Fruit fly (Drosophila melanogaster) whole organism, wandering third instar larva: ENCODE measurements around the gene CG9920.

Experiments
- CG32264 ChIP-seq: fragments of 200-800 bp; sonication (Bioruptor generic); optimal IDR thresholded peaks from 2 replicates; lab custom pipeline; 2016; ENCODE audit warnings: missing biosample characterization, missing genetic modification characterization
- CG9705 ChIP-seq: fragments of 200-800 bp; sonication (Bioruptor generic); optimal IDR thresholded peaks from 2 replicates; lab custom pipeline; 2018; ENCODE audit warnings: missing biosample characterization, mild to moderate bottlenecking, missing genetic modification characterization
- CrebA ChIP-seq: fragments of 200-800 bp; sonication (Bioruptor generic); optimal IDR thresholded peaks from 2 replicates; lab custom pipeline; 2016; ENCODE audit warnings: missing biosample characterization, mild to moderate bottlenecking, missing genetic modification characterization, borderline replicate concordance
- Dfd ChIP-seq: fragments of >200 bp; optimal IDR thresholded peaks from 2 replicates; lab custom pipeline; 2017; ENCODE audit warnings: missing biosample characterization, missing genetic modification characterization
- Dif ChIP-seq: fragments of 200-275, 200-300 bp; sonication (Bioruptor generic); optimal IDR thresholded peaks from 2 replicates; lab custom pipeline; 2018; ENCODE audit warnings: missing biosample characterization, missing genetic modification characterization; ENCODE audit not compliant: partially characterized antibody
- GATAd ChIP-seq: sonication (Bioruptor generic); optimal IDR thresholded peaks from 2 replicates; lab custom pipeline; 2016; ENCODE audit warnings: missing biosample characterization, missing genetic modification characterization
- HLH106 ChIP-seq: fragments of 200-800 bp; optimal IDR thresholded peaks from 3 replicates; lab custom pipeline; 2019; ENCODE audit warnings: missing biosample characterization, mild to moderate bottlenecking, missing genetic modification characterization, moderate library complexity
- Hnf4 ChIP-seq: fragments of 200-800 bp; sonication (Bioruptor generic); optimal IDR thresholded peaks from 2 replicates; lab custom pipeline; 2016; ENCODE audit warnings: missing biosample characterization, mild to moderate bottlenecking, missing genetic modification characterization
- Hr78 ChIP-seq: fragments of >200 bp; optimal IDR thresholded peaks from 2 replicates; lab custom pipeline; 2017; ENCODE audit warnings: missing biosample characterization, missing genetic modification characterization
- Hr83 ChIP-seq: fragments of 200-300 bp; sonication (Bioruptor generic); optimal IDR thresholded peaks from 2 replicates; lab custom pipeline; 2016; ENCODE audit warnings: missing biosample characterization, mild to moderate bottlenecking, missing genetic modification characterization, moderate library complexity; ENCODE audit not compliant: poor library complexity, severe bottlenecking
- Mio ChIP-seq: sonication (Bioruptor generic); optimal IDR thresholded peaks from 2 replicates; lab custom pipeline; 2016; ENCODE audit warnings: missing biosample characterization, missing genetic modification characterization
- N ChIP-seq: fragments of >200 bp; optimal IDR thresholded peaks from 2 replicates; lab custom pipeline; 2018; ENCODE audit warnings: missing biosample characterization, missing external identifiers, missing genetic modification characterization
- OdsH ChIP-seq: fragments of 200-800 bp; sonication (Bioruptor generic); optimal IDR thresholded peaks from 2 replicates; lab custom pipeline; 2016; ENCODE audit warnings: missing biosample characterization, mild to moderate bottlenecking, missing genetic modification characterization
- Rel ChIP-seq, 2 experiments: fragments of 200-800 bp; sonication (Bioruptor generic) in 1 of 2; optimal IDR thresholded peaks; 2 replicates in 1 of 2; 3 replicates in 1 of 2; lab custom pipeline; 2016 to 2019; ENCODE audit warnings: mild to moderate bottlenecking in 2 of 2, missing biosample characterization in 2 of 2, missing genetic modification characterization in 2 of 2, moderate library complexity in 1 of 2
- Vsx2 ChIP-seq: fragments of 200-300, 225-300 bp; sonication (Bioruptor generic); optimal IDR thresholded peaks from 2 replicates; lab custom pipeline; 2018; ENCODE audit warnings: missing biosample characterization, missing genetic modification characterization; ENCODE audit not compliant: partially characterized antibody
- dl ChIP-seq, 2 experiments: fragments of 175-275, 200-275 bp in 1 of 2; fragments of 200-275 bp in 1 of 2; sonication (Bioruptor generic); optimal IDR thresholded peaks; lab custom pipeline; 2018; ENCODE audit warnings: mild to moderate bottlenecking in 2 of 2, missing biosample characterization in 2 of 2, missing genetic modification characterization in 2 of 2, moderate library complexity in 2 of 2; ENCODE audit not compliant: partially characterized antibody in 2 of 2, insufficient read depth in 1 of 2
- dmrt93B ChIP-seq: fragments of 200-800 bp; sonication (Bioruptor generic); optimal IDR thresholded peaks from 2 replicates; lab custom pipeline; 2018; ENCODE audit warnings: missing biosample characterization, mild to moderate bottlenecking, missing genetic modification characterization
- dsf ChIP-seq: sonication (Bioruptor generic); optimal IDR thresholded peaks from 2 replicates; lab custom pipeline; 2016; ENCODE audit warnings: missing biosample characterization, missing genetic modification characterization, borderline replicate concordance
- foxo ChIP-seq, 2 experiments: fragments of 200-800 bp; sonication (Bioruptor generic); optimal IDR thresholded peaks; 2 replicates in 1 of 2; 3 replicates in 1 of 2; lab custom pipeline; 2016 to 2017; ENCODE audit warnings: missing biosample characterization in 2 of 2, missing genetic modification characterization in 2 of 2
- fru ChIP-seq: fragments of 200-800 bp; sonication (Bioruptor generic); optimal IDR thresholded peaks from 3 replicates; lab custom pipeline; 2016; ENCODE audit warnings: missing biosample characterization, mild to moderate bottlenecking, missing genetic modification characterization
- h ChIP-seq: fragments of 200-800 bp; sonication (Bioruptor generic); optimal IDR thresholded peaks from 3 replicates; lab custom pipeline; 2016; ENCODE audit warnings: missing biosample characterization, mild to moderate bottlenecking, missing genetic modification characterization
- jim ChIP-seq: fragments of 175-275, 200-325 bp; sonication (Bioruptor generic); optimal IDR thresholded peaks from 2 replicates; lab custom pipeline; 2016; ENCODE audit warnings: missing biosample characterization, mild to moderate bottlenecking, missing genetic modification characterization
- lola ChIP-seq: fragments of >200 bp; optimal IDR thresholded peaks from 2 replicates; lab custom pipeline; 2017; ENCODE audit warnings: missing biosample characterization, missing genetic modification characterization
- psq ChIP-seq: fragments of 200-800 bp; sonication (Bioruptor generic); optimal IDR thresholded peaks from 3 replicates; lab custom pipeline; 2017; ENCODE audit warnings: missing biosample characterization, mild to moderate bottlenecking, missing genetic modification characterization, moderate library complexity
- rgr ChIP-seq: fragments of 200-800 bp; sonication (Bioruptor generic); optimal IDR thresholded peaks from 3 replicates; lab custom pipeline; 2016; ENCODE audit warnings: missing biosample characterization, mild to moderate bottlenecking, missing genetic modification characterization
- sage ChIP-seq: fragments of 200-800 bp; sonication (Bioruptor generic); optimal IDR thresholded peaks from 2 replicates; lab custom pipeline; 2016; ENCODE audit warnings: missing biosample characterization, mild to moderate bottlenecking, missing genetic modification characterization
- sv ChIP-seq: fragments of 200-800 bp; sonication (Bioruptor generic); optimal IDR thresholded peaks from 3 replicates; lab custom pipeline; 2016; ENCODE audit warnings: missing biosample characterization, missing genetic modification characterization
- tai ChIP-seq: sonication (Bioruptor generic); optimal IDR thresholded peaks from 2 replicates; lab custom pipeline; 2016; ENCODE audit warnings: missing biosample characterization, missing genetic modification characterization
- usp ChIP-seq: fragments of >200 bp; optimal IDR thresholded peaks from 2 replicates; lab custom pipeline; 2017; ENCODE audit warnings: missing biosample characterization, missing genetic modification characterization
- woc ChIP-seq: sonication (Bioruptor generic); optimal IDR thresholded peaks from 2 replicates; lab custom pipeline; 2016; ENCODE audit warnings: missing biosample characterization, mild to moderate bottlenecking, missing genetic modification characterization

The CG9920 gene

DNA sequence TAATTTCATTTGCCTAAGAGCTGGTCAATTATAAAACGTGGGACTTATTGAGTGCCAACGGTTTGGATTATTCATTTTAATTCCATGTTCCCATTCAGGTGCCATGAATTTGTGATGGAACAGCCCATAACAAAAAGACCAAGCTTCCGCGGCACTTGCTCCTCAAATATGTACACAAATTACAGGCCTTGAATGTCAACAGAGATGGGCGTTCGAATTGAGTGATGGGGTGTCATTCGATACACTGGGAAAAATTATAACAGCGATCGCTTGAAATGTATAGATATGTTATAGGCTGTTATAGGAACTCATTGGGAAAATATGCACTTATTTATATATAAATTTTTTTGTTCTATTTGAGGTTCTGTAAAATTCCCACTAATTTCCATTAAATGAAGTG, 18.2 kb upstream of the CG9920 start:
- TF ChIP-seq CrebA (GFP tag; lab: Kevin White, UChicago), result no peak
- TF ChIP-seq lola (GFP tag; lab: Kevin White, UChicago), result no peak

- no peak for TF ChIP-seq HLH106
- TF ChIP-seq CrebA (GFP tag; lab: Kevin White, UChicago), result no peak
- no peak for TF ChIP-seq dmrt93B (GFP tag; lab: Kevin White, UChicago)
- TF ChIP-seq tai (GFP tag; lab: Kevin White, UChicago), result no peak
- no peak for TF ChIP-seq jim (GFP tag; lab: Kevin White, UChicago)
- no peak for TF ChIP-seq Hnf4 (GFP tag; lab: Kevin White, UChicago)
- TF ChIP-seq Rel (GFP tag; optimal IDR thresholded peaks at IDR 0.05; lab: Kevin White, UChicago), result no peak
- TF ChIP-seq Rel (tag; optimal IDR thresholded peaks at IDR 0.05; lab: Kevin White, UChicago), result no peak
- TF ChIP-seq sage (GFP tag; lab: Kevin White, UChicago), result no peak
- TF ChIP-seq usp (GFP tag; lab: Kevin White, UChicago), result no peak
- TF ChIP-seq dsf (GFP tag; lab: Kevin White, UChicago), result no peak
- TF ChIP-seq rgr (GFP tag; lab: Kevin White, UChicago), result no peak
- no peak for TF ChIP-seq lola (GFP tag; lab: Kevin White, UChicago)
- no peak for TF ChIP-seq Hr83 (GFP tag; lab: Kevin White, UChicago)
- no peak for TF ChIP-seq fru (GFP tag; lab: Kevin White, UChicago)
- no peak for TF ChIP-seq dl (GFP tag; optimal IDR thresholded peaks at IDR 0.05; lab: Kevin White, UChicago; ENCODE audit: insufficient read depth in 1 of 2, partially characterized antibody in 2 of 2)
- TF ChIP-seq CG9705 (GFP tag; lab: Kevin White, UChicago), result no peak
- no peak for TF ChIP-seq h (GFP tag; lab: Kevin White, UChicago)
These were observed 14.2 kb upstream of the CG9920 start, which contains the start of gene CG14357 for dm6 chr3R:14112066-14112465. CG14357 (minus strand) TSS chr3R:14112166.

DNA sequence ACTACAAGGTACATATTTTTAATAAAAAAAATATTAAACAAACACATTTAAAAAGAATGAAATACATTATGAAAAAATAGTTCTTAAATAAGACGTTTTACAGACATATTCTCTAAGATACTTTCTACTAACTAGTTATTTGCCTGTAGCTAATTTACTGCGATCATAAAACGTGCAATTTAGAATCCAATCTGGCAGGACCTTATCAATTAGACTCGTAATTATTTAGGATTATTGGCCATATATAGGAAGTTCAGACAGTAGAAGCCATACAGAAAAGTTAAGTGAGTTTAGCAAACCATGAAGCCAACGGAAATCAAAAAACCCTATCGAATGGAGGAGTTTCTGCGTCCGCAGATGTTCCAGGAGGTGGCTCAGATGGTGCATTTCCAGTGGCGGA, 11.3 kb upstream of the CG9920 start, which contains the start of gene Or88a:
Gene Or88a, plus strand, starts transcription at position 301 of the 400 bp plus-strand sequence.
- TF ChIP-seq CrebA (GFP tag; lab: Kevin White, UChicago), result no peak
- no peak for TF ChIP-seq lola (GFP tag; lab: Kevin White, UChicago)
- TF ChIP-seq Dif (GFP tag; lab: Kevin White, UChicago), result no peak
- TF ChIP-seq CG9705 (GFP tag; lab: Kevin White, UChicago), result no peak
- TF ChIP-seq Vsx2 (GFP tag; lab: Kevin White, UChicago), result no peak
- no peak for TF ChIP-seq psq (GFP tag; lab: Kevin White, UChicago)
- no peak for TF ChIP-seq sv (GFP tag; lab: Kevin White, UChicago)
- no peak for TF ChIP-seq foxo (GFP tag; optimal IDR thresholded peaks at IDR 0.05; lab: Kevin White, UChicago)
- TF ChIP-seq rgr (GFP tag; lab: Kevin White, UChicago), result no peak
- TF ChIP-seq Mio (GFP tag; lab: Kevin White, UChicago), result no peak

dm6 chr3R:14108158-14108921, 10.5 kb upstream of the CG9920 start, which contains the start of gene CG12402:
CG12402 (minus strand) TSS chr3R:14108321.
- TF ChIP-seq dmrt93B (GFP tag; lab: Kevin White, UChicago), result no peak
- no peak for TF ChIP-seq CG9705 (GFP tag; lab: Kevin White, UChicago)
- no peak for TF ChIP-seq Hr83 (GFP tag; lab: Kevin White, UChicago)
- no peak for TF ChIP-seq woc (GFP tag; lab: Kevin White, UChicago)
- no peak for TF ChIP-seq CG32264 (GFP tag; lab: Kevin White, UChicago)
- no peak for TF ChIP-seq OdsH (GFP tag; lab: Kevin White, UChicago)
- TF ChIP-seq dsf (GFP tag; lab: Kevin White, UChicago), result no peak
- TF ChIP-seq Dfd (GFP tag; lab: Kevin White, UChicago), result no peak
- no peak for TF ChIP-seq CrebA (GFP tag; lab: Kevin White, UChicago)
- no peak for TF ChIP-seq Hr78
- TF ChIP-seq foxo (GFP tag; optimal IDR thresholded peaks at IDR 0.05; lab: Kevin White, UChicago), result peak in 1 of 2 experiments; percentile 13
- peak; percentile 41 for TF ChIP-seq sv (GFP tag; lab: Kevin White, UChicago)
- no peak for TF ChIP-seq tai (GFP tag; lab: Kevin White, UChicago)
- no peak for TF ChIP-seq jim (GFP tag; lab: Kevin White, UChicago)
- TF ChIP-seq GATAd (GFP tag; lab: Kevin White, UChicago), result no peak
- TF ChIP-seq fru (GFP tag; lab: Kevin White, UChicago), result peak; percentile 19
- no peak for TF ChIP-seq rgr (GFP tag; lab: Kevin White, UChicago)
- no peak for TF ChIP-seq dl (GFP tag; optimal IDR thresholded peaks at IDR 0.05; lab: Kevin White, UChicago; ENCODE audit: insufficient read depth in 1 of 2, partially characterized antibody in 2 of 2)
- TF ChIP-seq N (GFP tag; lab: Kevin White, UChicago), result no peak
- TF ChIP-seq Dif (GFP tag; lab: Kevin White, UChicago), result peak; percentile 34
- TF ChIP-seq usp (GFP tag; lab: Kevin White, UChicago), result no peak
